Fruit fly (Drosophila melanogaster) whole organism, embryonic: ENCODE results near the gene al.

Experiments
- CG15479 ChIP-seq: fragments of 200-800 bp; sonication (Bioruptor generic); optimal IDR thresholded peaks from 3 replicates; lab custom pipeline; 2019; ENCODE audit warnings: missing biosample characterization, mild to moderate bottlenecking, missing genetic modification characterization, moderate library complexity
- CG17186 ChIP-seq: fragments of 200-800 bp; sonication (Bioruptor generic); optimal IDR thresholded peaks from 3 replicates; lab custom pipeline; 2017; ENCODE audit warnings: missing biosample characterization, missing genetic modification reagents, missing genetic modification characterization
- CG32772 ChIP-seq: fragments of 200-800 bp; sonication (Bioruptor generic); IDR thresholded peaks from 2 replicates; pipeline ENCODE4 v1.3.6; 2022; ENCODE audit warnings: missing biosample characterization, missing genetic modification characterization
- CG8388 ChIP-seq: fragments of 200-800 bp; sonication (Bioruptor generic); optimal IDR thresholded peaks from 2 replicates; lab custom pipeline; 2019; ENCODE audit warnings: missing biosample characterization, mild to moderate bottlenecking, missing genetic modification characterization, moderate library complexity
- Camta ChIP-seq: fragments of 200-800 bp; sonication (Bioruptor generic); optimal IDR thresholded peaks from 2 replicates; lab custom pipeline; 2016; ENCODE audit warnings: missing biosample characterization, missing genetic modification characterization
- HLH3B ChIP-seq: fragments of 200-800 bp; sonication (Bioruptor generic); IDR thresholded peaks from 2 replicates; pipeline ENCODE4 v1.3.6; 2022; ENCODE audit warnings: missing biosample characterization, missing genetic modification characterization
- Sox100B ChIP-seq: fragments of 200-800 bp; sonication (Bioruptor generic); optimal IDR thresholded peaks from 3 replicates; lab custom pipeline; 2018; ENCODE audit warnings: missing biosample characterization, mild to moderate bottlenecking, missing genetic modification characterization

Gene al

DNA sequence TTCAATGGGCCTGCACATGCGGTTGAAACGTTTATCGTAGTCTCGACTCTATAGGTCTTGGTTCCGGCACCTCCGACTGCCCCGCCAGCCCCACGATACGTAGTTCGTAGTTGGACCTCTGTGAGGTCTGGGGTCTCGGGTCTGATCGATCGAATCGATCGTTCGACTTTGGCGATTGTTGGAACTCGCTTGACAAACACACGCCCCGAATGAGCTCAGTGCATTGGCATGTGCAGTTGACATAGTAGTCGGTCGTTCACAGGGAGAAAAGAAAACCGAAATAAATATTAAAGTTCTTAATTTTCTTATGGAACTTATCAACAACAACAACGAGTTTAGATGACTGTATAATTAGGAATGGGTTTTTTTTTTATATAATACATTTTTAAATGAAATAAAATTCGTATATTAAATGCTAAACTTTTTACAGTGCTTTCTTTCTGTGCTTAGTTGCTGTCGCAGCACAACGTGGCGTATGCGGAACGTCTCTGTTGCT is 57.4 kb downstream of the al start (continued):
- peak; percentile 39 for TF ChIP-seq CG8388 (GFP tag; lab: Kevin White, UChicago)
- no peak for TF ChIP-seq CG17186
- no peak for TF ChIP-seq CG32772 (GFP tag; lab: Robert Waterston, UW)
- TF ChIP-seq HLH3B (GFP tag; lab: Robert Waterston, UW), result 0 out of 2 replicates have a peak, but pooled peaks have one; percentile 41
- peak; percentile 4 for TF ChIP-seq Sox100B (GFP tag; lab: Kevin White, UChicago)
- no peak for TF ChIP-seq CG15479 (GFP tag; lab: Kevin White, UChicago)
- TF ChIP-seq Camta (GFP tag; lab: Kevin White, UChicago), result no peak
